Fruit fly (Drosophila melanogaster): ENCODE data around the gene CG4281.

CG4281 gene

dm6 chrX:2071878-2072817 lies 7.2 kb upstream of the CG4281 start, which contains the start of gene Rtca (continued):
- TF ChIP-seq CG2120 (GFP tag; optimal IDR thresholded peaks at IDR 0.05) (peak; percentile 85), gcm2 (GFP tag; optimal IDR thresholded peaks at IDR 0.05) (peak; percentile 18), CG17385 (GFP tag; optimal IDR thresholded peaks at IDR 0.05) (peak; percentile 63), CG30403 (GFP tag; optimal IDR thresholded peaks at IDR 0.05) (peak; percentile 75), sr (GFP tag; IDR thresholded peaks at IDR 0.05) (no peak), Six4 (GFP tag; optimal IDR thresholded peaks at IDR 0.05) (peak; percentile 33), sens (GFP tag) (peak; percentile 84), Ptx1 (GFP tag; IDR thresholded peaks at IDR 0.05) (peak; percentile 81), bsh (GFP tag; optimal IDR thresholded peaks at IDR 0.05) (peak; percentile 66 to 75), Hsf (GFP tag; optimal IDR thresholded peaks at IDR 0.05) (peak; percentile 71), hth (optimal IDR thresholded peaks at IDR 0.05) (no peak), CG15269 (tag; optimal IDR thresholded peaks at IDR 0.05) (peak; percentile 82), dati (GFP tag; IDR thresholded peaks at IDR 0.05) (no peak), CG14014 (GFP tag; IDR thresholded peaks at IDR 0.05) (peak; percentile 72), ab (GFP tag; optimal IDR thresholded peaks at IDR 0.05) (no peak), Ada2b (GFP tag; IDR thresholded peaks at IDR 0.05) (peak; percentile 59), otp (GFP tag; IDR thresholded peaks at IDR 0.05) (peak; percentile 51; the same call in 1 of the 3 replicates), CG3065 (GFP tag; optimal IDR thresholded peaks at IDR 0.05) (no peak), Rfx (GFP tag; IDR thresholded peaks at IDR 0.05) (peak; percentile 73), zen (tag; optimal IDR thresholded peaks at IDR 0.05) (no peak), CG15696 (tag; optimal IDR thresholded peaks at IDR 0.05) (no peak), Doc3 (GFP tag; IDR thresholded peaks at IDR 0.05; ENCODE audit: partially characterized antibody) (no peak), Hr78 (GFP tag; optimal IDR thresholded peaks at IDR 0.05) (no peak), dan (GFP tag; IDR thresholded peaks at IDR 0.05) (no peak), pum (GFP tag; optimal IDR thresholded peaks at IDR 0.05) (peak; percentile 45), Spps (tag; optimal IDR thresholded peaks at IDR 0.05) (no peak), CG33557 (GFP tag; optimal IDR thresholded peaks at IDR 0.05) (no peak), NC2α (GFP tag; optimal IDR thresholded peaks at IDR 0.05) (peak; percentile 38), bcd (GFP tag; optimal IDR thresholded peaks at IDR 0.05) (peak; percentile 72), CG14050 (GFP tag; IDR thresholded peaks at IDR 0.05) (peak; percentile 53; the same call in 2 of the 3 replicates), p53 (GFP tag; optimal IDR thresholded peaks at IDR 0.05) (peak; percentile 7), caup (GFP tag; optimal IDR thresholded peaks at IDR 0.05; ENCODE audit: severe bottlenecking) (peak; percentile 77), phol (tag; optimal IDR thresholded peaks at IDR 0.05) (peak; percentile 66), kah (GFP tag; optimal IDR thresholded peaks at IDR 0.05) (peak; percentile 22), Awh (GFP tag; IDR thresholded peaks at IDR 0.05) (no peak), CkIIα-i1 (GFP tag; IDR thresholded peaks at IDR 0.05) (no peak), jigr1 (GFP tag; IDR thresholded peaks at IDR 0.05) (no peak), CG12104 (GFP tag; optimal IDR thresholded peaks at IDR 0.05) (peak; percentile 48), CG14860 (GFP tag; IDR thresholded peaks at IDR 0.05; ENCODE audit: partially characterized antibody) (no peak), prd (optimal IDR thresholded peaks at IDR 0.05) (no peak), prd (GFP tag; IDR thresholded peaks at IDR 0.05) (peak; percentile 74), fd64A (GFP tag; optimal IDR thresholded peaks at IDR 0.05) (no peak), CG2889 (GFP tag; IDR thresholded peaks at IDR 0.05) (0 out of 3 replicates have a peak, but pooled peaks have one; percentile 14), Max (GFP tag; optimal IDR thresholded peaks at IDR 0.05) (peak; percentile 58), ftz-f1 (GFP tag; optimal IDR thresholded peaks at IDR 0.05) (peak; percentile 69), ara (GFP tag; IDR thresholded peaks at IDR 0.05) (0 out of 2 replicates have a peak, but pooled peaks have one; percentile 15), CG10979 (tag; optimal IDR thresholded peaks at IDR 0.05) (peak; percentile 64), corto (GFP tag; optimal IDR thresholded peaks at IDR 0.05) (no peak), B-H1 (GFP tag; IDR thresholded peaks at IDR 0.05) (peak; percentile 48; the same call in 1 of the 3 replicates)
